Worm (Caenorhabditis elegans) whole organism, young adult: Measurements from ENCODE around the gene F53B2.5.

Source experiments
- B0019.2 ChIP-seq: fragments of 200-800 bp; sonication (Bioruptor generic); conservative IDR thresholded peaks from 2 replicates; pipeline ENCODE4 v1.3.6; 2022; ENCODE audit warnings: missing genetic modification reagents, missing genetic modification characterization, missing compliant biosample characterization
- B0261.1 ChIP-seq: sonication (generic microtip); optimal IDR thresholded peaks from 2 replicates; lab custom pipeline; 2016; ENCODE audit warnings: mild to moderate bottlenecking, missing genetic modification characterization, moderate library complexity, missing compliant biosample characterization
- B0336.3 ChIP-seq: fragments of 200-800 bp; sonication (Bioruptor generic); IDR thresholded peaks from 2 replicates; pipeline ENCODE4 v1.3.6; 2022; ENCODE audit warnings: missing genetic modification characterization, missing compliant biosample characterization
- D2030.7 ChIP-seq: fragments of 200-800 bp; sonication (Bioruptor generic); IDR thresholded peaks from 2 replicates; pipeline ENCODE4 v1.3.6; 2022; ENCODE audit warnings: missing genetic modification reagents, missing genetic modification characterization, missing compliant biosample characterization
- F23B12.7 ChIP-seq: sonication (generic microtip); optimal IDR thresholded peaks from 2 replicates; lab custom pipeline; 2017; ENCODE audit warnings: missing genetic modification characterization, mild to moderate bottlenecking, missing compliant biosample characterization, antibody characterized with exemption, moderate library complexity; ENCODE audit not compliant: insufficient read depth
- F33H1.4 ChIP-seq: fragments of 200-800 bp; sonication (Bioruptor generic); IDR thresholded peaks from 2 replicates; pipeline ENCODE4 v1.3.6; 2022; ENCODE audit warnings: missing genetic modification reagents, missing genetic modification characterization, missing compliant biosample characterization
- F39B2.1 ChIP-seq: fragments of 200-800 bp; sonication (Bioruptor generic); IDR thresholded peaks from 2 replicates; pipeline ENCODE4 v1.3.6; 2022; ENCODE audit warnings: missing genetic modification reagents, missing genetic modification characterization, missing compliant biosample characterization
- F49E8.2 ChIP-seq: sonication (generic microtip); optimal IDR thresholded peaks from 3 replicates; lab custom pipeline; 2017; ENCODE audit warnings: missing genetic modification characterization, mild to moderate bottlenecking, missing compliant biosample characterization, antibody characterized with exemption, moderate library complexity; ENCODE audit not compliant: insufficient read depth
- F52B5.7 ChIP-seq: sonication (generic microtip); optimal IDR thresholded peaks from 2 replicates; lab custom pipeline; 2016; ENCODE audit warnings: mild to moderate bottlenecking, missing genetic modification characterization, missing compliant biosample characterization
- F57A8.1 ChIP-seq: fragments of 200-800 bp; sonication (Bioruptor generic); optimal IDR thresholded peaks from 2 replicates; lab custom pipeline; 2018; ENCODE audit warnings: mild to moderate bottlenecking, missing genetic modification characterization, moderate library complexity, missing compliant biosample characterization
- K12H6.12 ChIP-seq: fragments of 200-800 bp; sonication (Bioruptor generic); optimal IDR thresholded peaks from 2 replicates; lab custom pipeline; 2018; ENCODE audit warnings: mild to moderate bottlenecking, missing genetic modification characterization, missing compliant biosample characterization
- Y53F4B.3 ChIP-seq: fragments of 200-800 bp; sonication (Bioruptor generic); IDR thresholded peaks from 2 replicates; pipeline ENCODE4 v1.3.6; 2022; ENCODE audit warnings: missing genetic modification reagents, missing genetic modification characterization, missing compliant biosample characterization
- Y53G8AR.9 ChIP-seq: fragments of 200-800 bp; sonication (Bioruptor generic); conservative IDR thresholded peaks from 2 replicates; pipeline ENCODE4 v1.3.6; 2022; ENCODE audit warnings: missing genetic modification reagents, missing genetic modification characterization, missing compliant biosample characterization
- ZK185.1 ChIP-seq: sonication (generic microtip); optimal IDR thresholded peaks from 2 replicates; lab custom pipeline; 2016; ENCODE audit warnings: mild to moderate bottlenecking, missing genetic modification characterization, missing compliant biosample characterization; ENCODE audit not compliant: poor library complexity, severe bottlenecking
- attf-3 ChIP-seq: fragments of 200-800 bp; sonication (Bioruptor generic); conservative IDR thresholded peaks from 2 replicates; pipeline ENCODE4 v1.3.6; 2022; ENCODE audit warnings: missing genetic modification reagents, missing genetic modification characterization, missing compliant biosample characterization
- attf-6 ChIP-seq: fragments of 200-800 bp; sonication (Bioruptor generic); IDR thresholded peaks from 2 replicates; pipeline ENCODE4 v1.3.6; 2022; ENCODE audit warnings: missing genetic modification reagents, missing genetic modification characterization, missing compliant biosample characterization
- bed-1 ChIP-seq: fragments of 200-800 bp; sonication (Bioruptor generic); IDR thresholded peaks from 2 replicates; pipeline ENCODE4 v1.3.6; 2022; ENCODE audit warnings: missing genetic modification reagents, missing genetic modification characterization, missing compliant biosample characterization
- bed-2 ChIP-seq: fragments of 200-800 bp; sonication (Bioruptor generic); IDR thresholded peaks from 2 replicates; pipeline ENCODE4 v1.3.6; 2022; ENCODE audit warnings: missing genetic modification reagents, missing genetic modification characterization, missing compliant biosample characterization
- ceh-100 ChIP-seq: fragments of 200-800 bp; sonication (Bioruptor generic); IDR thresholded peaks from 2 replicates; pipeline ENCODE4 v1.3.6; 2022; ENCODE audit warnings: missing genetic modification reagents, missing genetic modification characterization, missing compliant biosample characterization
- dox-1 ChIP-seq: fragments of 200-800 bp; sonication (Bioruptor generic); IDR thresholded peaks from 2 replicates; pipeline ENCODE4 v1.3.6; 2022; ENCODE audit warnings: missing genetic modification reagents, missing genetic modification characterization, missing compliant biosample characterization
- dpl-1 ChIP-seq: fragments of 150-350 bp; optimal IDR thresholded peaks from 2 replicates; lab custom pipeline; 2014; ENCODE audit warnings: missing biosample characterization, missing genetic modification reagents, missing genetic modification characterization
- efl-1 ChIP-seq: fragments of 150-350 bp; optimal IDR thresholded peaks from 2 replicates; lab custom pipeline; 2014; ENCODE audit warnings: missing biosample characterization, missing genetic modification reagents, missing genetic modification characterization
- hmg-1.2 ChIP-seq: fragments of 200-800 bp; sonication (Bioruptor generic); IDR thresholded peaks from 2 replicates; pipeline ENCODE4 v1.3.6; 2022; ENCODE audit warnings: missing genetic modification reagents, missing genetic modification characterization, missing compliant biosample characterization
- let-526 ChIP-seq: fragments of 200-800 bp; sonication (Bioruptor generic); IDR thresholded peaks from 2 replicates; pipeline ENCODE4 v1.3.6; 2022; ENCODE audit warnings: missing genetic modification reagents, missing genetic modification characterization, missing compliant biosample characterization
- let-607 ChIP-seq, 2 experiments: fragments of 200-800 bp in 1 of 2; sonication (Bioruptor generic) in 1 of 2; sonication (generic microtip) in 1 of 2; optimal IDR thresholded peaks; 2 replicates each; lab custom pipeline; 2016 to 2018; ENCODE audit warnings: mild to moderate bottlenecking in 2 of 2, missing compliant biosample characterization in 2 of 2, missing genetic modification characterization in 2 of 2, moderate library complexity in 2 of 2, missing genotype in 1 of 2
- lin-35 ChIP-seq, 3 experiments: fragments of 150-350 bp in 2 of 3; sonication (generic microtip) in 1 of 3; optimal IDR thresholded peaks; 2 replicates each; lab custom pipeline; 2014 to 2018; ENCODE audit warnings: missing biosample characterization in 3 of 3, missing genetic modification characterization in 3 of 3, missing genetic modification reagents in 3 of 3
- lin-54 ChIP-seq: fragments of 200-800 bp; sonication (Bioruptor generic); optimal IDR thresholded peaks from 2 replicates; lab custom pipeline; 2018; ENCODE audit warnings: mild to moderate bottlenecking, missing genetic modification characterization, missing compliant biosample characterization
- lsl-1 ChIP-seq: fragments of 200-800 bp; sonication (Bioruptor generic); optimal IDR thresholded peaks from 2 replicates; lab custom pipeline; 2018; ENCODE audit warnings: mild to moderate bottlenecking, missing genetic modification characterization, moderate library complexity, missing compliant biosample characterization
- madf-8 ChIP-seq: fragments of 200-800 bp; sonication (Bioruptor generic); conservative IDR thresholded peaks from 2 replicates; pipeline ENCODE4 v1.3.6; 2022; ENCODE audit warnings: missing genetic modification reagents, missing genetic modification characterization, missing compliant biosample characterization
- mcd-1 ChIP-seq: fragments of 200-800 bp; sonication (Bioruptor generic); IDR thresholded peaks from 2 replicates; pipeline ENCODE4 v1.3.6; 2022; ENCODE audit warnings: missing genetic modification reagents, missing genetic modification characterization, missing compliant biosample characterization
- mxl-1 ChIP-seq: sonication (generic microtip); optimal IDR thresholded peaks from 2 replicates; lab custom pipeline; 2016; ENCODE audit warnings: missing genetic modification characterization, missing compliant biosample characterization
- nhr-120 ChIP-seq: fragments of 200-800 bp; sonication (Bioruptor generic); IDR thresholded peaks from 2 replicates; pipeline ENCODE4 v1.3.6; 2022; ENCODE audit warnings: missing genetic modification characterization, missing compliant biosample characterization
- pbrm-1 ChIP-seq: fragments of 200-800 bp; sonication (Bioruptor generic); IDR thresholded peaks from 2 replicates; pipeline ENCODE4 v1.3.6; 2022; ENCODE audit warnings: missing genetic modification reagents, missing genetic modification characterization, missing compliant biosample characterization
- rec-8 ChIP-seq, 2 experiments: sonication (generic microtip); optimal IDR thresholded peaks; 2 replicates each; lab custom pipeline; 2016; ENCODE audit warnings: mild to moderate bottlenecking in 2 of 2, missing genetic modification characterization in 2 of 2, missing genetic modification reagents in 2 of 2, missing genotype in 2 of 2, missing biosample characterization in 1 of 2, missing compliant biosample characterization in 1 of 2, moderate library complexity in 1 of 2
- rpc-1 ChIP-seq, 2 experiments: fragments of 150-350 bp in 1 of 2; sonication (generic microtip) in 1 of 2; optimal IDR thresholded peaks; 2 replicates each; lab custom pipeline; 2014 to 2018; ENCODE audit warnings: missing biosample characterization in 1 of 2, missing genetic modification characterization in 1 of 2, missing genetic modification reagents in 1 of 2, missing genotype in 1 of 2
- sdz-38 ChIP-seq: sonication (generic microtip); optimal IDR thresholded peaks from 2 replicates; lab custom pipeline; 2016; ENCODE audit warnings: missing genotype, missing genetic modification characterization, missing compliant biosample characterization
- sea-2 ChIP-seq: fragments of 200-800 bp; sonication (Bioruptor generic); IDR thresholded peaks from 2 replicates; pipeline ENCODE4 v1.3.6; 2022; ENCODE audit warnings: missing genetic modification characterization, missing compliant biosample characterization
- snpc-1.1 ChIP-seq: sonication (generic microtip); optimal IDR thresholded peaks from 2 replicates; lab custom pipeline; 2017; ENCODE audit warnings: missing genetic modification characterization, mild to moderate bottlenecking, missing compliant biosample characterization, antibody characterized with exemption, moderate library complexity, missing genotype, missing genetic modification reagents; ENCODE audit not compliant: insufficient read depth
- snpc-1.3 ChIP-seq: sonication (generic microtip); optimal IDR thresholded peaks from 2 replicates; lab custom pipeline; 2017; ENCODE audit warnings: missing genetic modification characterization, mild to moderate bottlenecking, missing compliant biosample characterization, antibody characterized with exemption, moderate library complexity, missing genotype, missing genetic modification reagents; ENCODE audit not compliant: insufficient read depth
- snpc-3.4 ChIP-seq: sonication (generic microtip); optimal IDR thresholded peaks from 2 replicates; lab custom pipeline; 2017; ENCODE audit warnings: missing genetic modification characterization, mild to moderate bottlenecking, missing compliant biosample characterization, antibody characterized with exemption, moderate library complexity, missing genotype, missing genetic modification reagents
- tbp1 ChIP-seq: fragments of 200-800 bp; sonication (Bioruptor generic); optimal IDR thresholded peaks from 2 replicates; lab custom pipeline; 2018; ENCODE audit warnings: mild to moderate bottlenecking, missing genetic modification characterization, missing compliant biosample characterization
- tlf-1 ChIP-seq: fragments of 200-800 bp; sonication (Bioruptor generic); optimal IDR thresholded peaks from 2 replicates; lab custom pipeline; 2018; ENCODE audit warnings: mild to moderate bottlenecking, missing genetic modification characterization, missing compliant biosample characterization
- unc-130 ChIP-seq: sonication (generic microtip); optimal IDR thresholded peaks from 2 replicates; lab custom pipeline; 2016; ENCODE audit warnings: missing genetic modification reagents, missing genetic modification characterization, missing compliant biosample characterization
- xnd-1 ChIP-seq: sonication (generic microtip); optimal IDR thresholded peaks from 2 replicates; lab custom pipeline; 2016; ENCODE audit warnings: missing genotype, missing genetic modification reagents, missing genetic modification characterization, missing compliant biosample characterization
- ztf-25 ChIP-seq: fragments of 200-800 bp; sonication (Bioruptor generic); IDR thresholded peaks from 2 replicates; pipeline ENCODE4 v1.3.6; 2022; ENCODE audit warnings: missing genetic modification reagents, missing genetic modification characterization, missing compliant biosample characterization
- ztf-26 ChIP-seq: sonication (generic microtip); optimal IDR thresholded peaks from 2 replicates; lab custom pipeline; 2017; ENCODE audit warnings: missing genetic modification characterization, missing compliant biosample characterization

F53B2.5 gene

ce11 chrIV:12567176-12567892 lies 36.4 kb upstream of the F53B2.5 start, which contains the start of the genes hsb-1 and let-99:
Gene hsb-1 (minus strand): TSS chrIV:12567226.
Gene let-99 (plus strand): TSS chrIV:12567842.
- TF ChIP-seq F52B5.7 (tag; lab: Kevin White, UChicago): no peak
- TF ChIP-seq sea-2: no peak
- TF ChIP-seq B0261.1 (tag; lab: Kevin White, UChicago): no peak
- TF ChIP-seq let-607 (tag; optimal IDR thresholded peaks at IDR 0.05; lab: Kevin White, UChicago): no peak
- peak; percentile 61 for TF ChIP-seq snpc-1.3 (tag; lab: Kevin White, UChicago)
- peak; percentile 52 for TF ChIP-seq F49E8.2
- peak; percentile 52 for TF ChIP-seq lin-54 (GFP tag; lab: Kevin White, UChicago)
- TF ChIP-seq sdz-38 (tag; lab: Kevin White, UChicago): no peak
- TF ChIP-seq B0019.2 (GFP tag; lab: Robert Waterston, UW): no peak
- no peak for TF ChIP-seq bed-1 (GFP tag; lab: Robert Waterston, UW)
- peak; percentile 46 for TF ChIP-seq dpl-1 (GFP tag; lab: Kevin White, UChicago)
- TF ChIP-seq attf-6 (GFP tag; lab: Robert Waterston, UW): peak; percentile 59; the same call in 1 of the 2 replicates
- TF ChIP-seq lsl-1 (GFP tag; lab: Kevin White, UChicago): peak; percentile 91
- no peak for TF ChIP-seq rpc-1 (optimal IDR thresholded peaks at IDR 0.05; lab: Kevin White, UChicago)
- TF ChIP-seq rpc-1 (tag; optimal IDR thresholded peaks at IDR 0.05; lab: Kevin White, UChicago): no peak
- TF ChIP-seq F39B2.1 (GFP tag; lab: Robert Waterston, UW): no peak
- no peak for TF ChIP-seq ztf-25 (GFP tag; lab: Robert Waterston, UW)
- TF ChIP-seq dox-1 (GFP tag; lab: Robert Waterston, UW): peak; percentile 58
- no peak for TF ChIP-seq ceh-100
- TF ChIP-seq mcd-1: peak; percentile 56
- TF ChIP-seq F33H1.4 (GFP tag; lab: Robert Waterston, UW): peak; percentile 63
- TF ChIP-seq pbrm-1 (GFP tag; lab: Robert Waterston, UW): peak; percentile 33; the same call in 1 of the 2 replicates
- TF ChIP-seq bed-2 (GFP tag; lab: Robert Waterston, UW): no peak
- TF ChIP-seq let-526 (GFP tag; lab: Robert Waterston, UW): no peak
- peak; percentile 34 for TF ChIP-seq tbp1 (GFP tag; lab: Kevin White, UChicago)
- TF ChIP-seq ztf-26 (tag; lab: Kevin White, UChicago): no peak
- TF ChIP-seq B0336.3 (GFP tag; lab: Robert Waterston, UW): no peak
- no peak for TF ChIP-seq K12H6.12
- TF ChIP-seq Y53F4B.3: no peak
- TF ChIP-seq madf-8: peak; percentile 58
- peak in 1 of 3 experiments; percentile 27 for TF ChIP-seq lin-35 (GFP tag; optimal IDR thresholded peaks at IDR 0.05; lab: Kevin White, UChicago)
- peak; percentile 93 for TF ChIP-seq hmg-1.2
- TF ChIP-seq rec-8 (tag; optimal IDR thresholded peaks at IDR 0.05; lab: Kevin White, UChicago): no peak
- TF ChIP-seq D2030.7 (GFP tag; lab: Robert Waterston, UW): peak; percentile 60; the same call in 1 of the 2 replicates
- TF ChIP-seq efl-1 (GFP tag; lab: Kevin White, UChicago): peak; percentile 82
- no peak for TF ChIP-seq mxl-1 (tag; lab: Kevin White, UChicago)
- no peak for TF ChIP-seq Y53G8AR.9 (GFP tag; lab: Robert Waterston, UW)
- TF ChIP-seq snpc-3.4: peak; percentile 29
- no peak for TF ChIP-seq F23B12.7 (tag; lab: Kevin White, UChicago)
- peak; percentile 22 for TF ChIP-seq tlf-1
- no peak for TF ChIP-seq nhr-120 (GFP tag; lab: Robert Waterston, UW)
- TF ChIP-seq ZK185.1 (tag; lab: Kevin White, UChicago): peak; percentile 10
- no peak for TF ChIP-seq F57A8.1 (GFP tag; lab: Kevin White, UChicago)
- peak; percentile 24 for TF ChIP-seq unc-130
- TF ChIP-seq xnd-1: peak; percentile 91
- no peak for TF ChIP-seq attf-3 (GFP tag; lab: Robert Waterston, UW)
- TF ChIP-seq snpc-1.1 (tag; lab: Kevin White, UChicago): no peak
